Worm (Caenorhabditis elegans): ENCODE data around the gene B0457.4.

B0457.4 gene

ce11 chrII:8956896-8957295 is 45.1 kb upstream of the B0457.4 start:
- TF ChIP-seq ztf-26 (tag; optimal IDR thresholded peaks at IDR 0.05) (no peak), C17E4.6 (GFP tag; IDR thresholded peaks at IDR 0.05) (no peak), lin-35 (GFP tag; optimal IDR thresholded peaks at IDR 0.05) (no peak), ztf-3 (GFP tag; optimal IDR thresholded peaks at IDR 0.05) (no peak), unc-130 (GFP tag; optimal IDR thresholded peaks at IDR 0.05) (no peak), T26A5.8 (tag; optimal IDR thresholded peaks at IDR 0.05) (no peak), ceh-27 (GFP tag; optimal IDR thresholded peaks at IDR 0.05) (no peak), F33H1.4 (GFP tag; IDR thresholded peaks at IDR 0.05) (no peak), B0261.1 (tag; optimal IDR thresholded peaks at IDR 0.05) (no peak), tlf-1 (GFP tag; optimal IDR thresholded peaks at IDR 0.05) (no peak), mcd-1 (GFP tag; IDR thresholded peaks at IDR 0.05) (no peak), nfya-1 (tag; optimal IDR thresholded peaks at IDR 0.05; ENCODE audit: borderline replicate concordance, insufficient read depth) (no peak), ekl-4 (GFP tag; IDR thresholded peaks at IDR 0.05) (no peak), hsf-1 (GFP tag; IDR thresholded peaks at IDR 0.05) (no peak), mxl-1 (tag; optimal IDR thresholded peaks at IDR 0.05) (no peak), cebp-2 (GFP tag; IDR thresholded peaks at IDR 0.05) (no peak), snpc-3.4 (tag; optimal IDR thresholded peaks at IDR 0.05) (no peak), zim-3 (tag; optimal IDR thresholded peaks at IDR 0.05) (no peak)

DNA sequence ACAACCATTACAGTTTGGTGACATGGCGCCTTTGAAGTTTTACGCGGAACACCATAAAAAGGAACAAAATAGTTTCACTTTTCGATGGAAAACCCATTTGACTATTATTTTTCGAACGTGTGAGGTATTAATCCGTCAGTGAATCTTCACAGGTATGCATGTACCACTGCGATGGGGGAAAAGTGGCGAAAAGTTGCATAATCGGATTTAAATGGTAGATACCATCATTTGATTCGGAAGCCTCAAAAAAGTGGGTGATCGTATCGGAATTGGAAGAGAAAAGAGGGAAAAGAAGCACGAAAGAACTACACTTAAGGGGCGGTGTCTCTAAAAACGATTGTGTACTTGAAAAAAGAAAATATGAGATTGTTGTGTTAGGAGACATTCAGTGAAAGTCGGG is 41.9 kb upstream of the B0457.4 start:
- TF ChIP-seq atf-7 (tag; optimal IDR thresholded peaks at IDR 0.05) (no peak), F23B12.7 (tag; optimal IDR thresholded peaks at IDR 0.05; ENCODE audit: insufficient read depth) (no peak), ztf-3 (GFP tag; optimal IDR thresholded peaks at IDR 0.05) (no peak), hmg-1.2 (GFP tag; IDR thresholded peaks at IDR 0.05) (no peak), rec-8 (tag; optimal IDR thresholded peaks at IDR 0.05) (no peak), mcd-1 (GFP tag; IDR thresholded peaks at IDR 0.05) (no peak), let-607 (tag; optimal IDR thresholded peaks at IDR 0.05) (no peak), Y67H2A.10 (GFP tag; conservative IDR thresholded peaks at IDR 0.05) (no peak), Y53F4B.3 (GFP tag; IDR thresholded peaks at IDR 0.05) (no peak), Y95B8A.8 (GFP tag; IDR thresholded peaks at IDR 0.05) (no peak), egl-18 (GFP tag; IDR thresholded peaks at IDR 0.05) (no peak)

- no peak for TF ChIP-seq hmg-20 (GFP tag; IDR thresholded peaks at IDR 0.05)
- TF ChIP-seq T07F8.4 (tag; optimal IDR thresholded peaks at IDR 0.05) = no peak
- TF ChIP-seq madf-10 (tag; optimal IDR thresholded peaks at IDR 0.05) = no peak
- TF ChIP-seq lag-1 (GFP tag; IDR thresholded peaks at IDR 0.05) = no peak
- no peak for TF ChIP-seq ztf-22 (GFP tag; optimal IDR thresholded peaks at IDR 0.05)
- no peak for TF ChIP-seq lsy-27 (tag; optimal IDR thresholded peaks at IDR 0.05; ENCODE audit: borderline replicate concordance, insufficient read depth)
- TF ChIP-seq let-607 (tag; optimal IDR thresholded peaks at IDR 0.05) = no peak
- TF ChIP-seq tlf-1 (GFP tag; optimal IDR thresholded peaks at IDR 0.05) = no peak
- no peak for TF ChIP-seq sptf-2 (GFP tag; optimal IDR thresholded peaks at IDR 0.05)
- no peak for TF ChIP-seq nhr-27 (tag; optimal IDR thresholded peaks at IDR 0.05)
- no peak for TF ChIP-seq ztf-28 (GFP tag; IDR thresholded peaks at IDR 0.05)
- TF ChIP-seq ceh-40 (GFP tag; IDR thresholded peaks at IDR 0.05) = no peak
- TF ChIP-seq lin-35 (GFP tag; optimal IDR thresholded peaks at IDR 0.05) = no peak
- no peak for TF ChIP-seq F37B4.10 (GFP tag; IDR thresholded peaks at IDR 0.05)
- TF ChIP-seq B0261.1 (tag; optimal IDR thresholded peaks at IDR 0.05) = no peak
Observed at ce11 chrII:8951270-8951669, 39.4 kb upstream of the B0457.4 start.
